Worm (Caenorhabditis elegans) whole organism, late embryonic: Measurements from ENCODE around the gene C34F6.7.

Source experiments
- K02D7.2 ChIP-seq: sonication (generic microtip); optimal IDR thresholded peaks from 2 replicates; lab custom pipeline; 2017; ENCODE audit warnings: mild to moderate bottlenecking, missing genetic modification characterization, missing compliant biosample characterization
- K09A11.1 ChIP-seq: sonication (generic microtip); optimal IDR thresholded peaks from 2 replicates; lab custom pipeline; 2017; ENCODE audit warnings: antibody characterized with exemption, mild to moderate bottlenecking, missing genetic modification characterization, missing compliant biosample characterization; ENCODE audit not compliant: insufficient read depth
- T23F11.4 ChIP-seq: fragments of 200-800 bp; sonication (Bioruptor generic); optimal IDR thresholded peaks from 2 replicates; lab custom pipeline; 2018; ENCODE audit warnings: mild to moderate bottlenecking, missing genetic modification characterization, missing compliant biosample characterization
- ama-1 ChIP-seq: fragments of 150-350 bp; optimal IDR thresholded peaks from 2 replicates; lab custom pipeline; 2014
- ceh-18 ChIP-seq: sonication (generic microtip); optimal IDR thresholded peaks from 2 replicates; lab custom pipeline; 2016; ENCODE audit warnings: missing genetic modification characterization, missing compliant biosample characterization
- ceh-22 ChIP-seq: sonication (generic microtip); optimal IDR thresholded peaks from 2 replicates; lab custom pipeline; 2017; ENCODE audit warnings: missing biosample characterization, missing genetic modification characterization
- ceh-30 ChIP-seq: fragments of 150-350 bp; optimal IDR thresholded peaks from 2 replicates; lab custom pipeline; 2014; ENCODE audit warnings: missing biosample characterization, missing genetic modification characterization
- ceh-31 ChIP-seq: sonication (generic microtip); optimal IDR thresholded peaks from 2 replicates; lab custom pipeline; 2016; ENCODE audit warnings: missing genetic modification characterization, missing compliant biosample characterization
- ceh-34 ChIP-seq: sonication (generic microtip); optimal IDR thresholded peaks from 2 replicates; lab custom pipeline; 2016; ENCODE audit warnings: mild to moderate bottlenecking, missing genetic modification characterization, missing compliant biosample characterization
- ceh-48 ChIP-seq: sonication (generic microtip); optimal IDR thresholded peaks from 2 replicates; lab custom pipeline; 2016; ENCODE audit warnings: missing genetic modification characterization, inconsistent platforms, missing compliant biosample characterization
- ceh-6 ChIP-seq: fragments of 200-800 bp; sonication (Bioruptor generic); optimal IDR thresholded peaks from 2 replicates; lab custom pipeline; 2018; ENCODE audit warnings: mild to moderate bottlenecking, missing genetic modification characterization, missing compliant biosample characterization
- che-1 ChIP-seq: sonication (generic microtip); optimal IDR thresholded peaks from 2 replicates; lab custom pipeline; 2016; ENCODE audit warnings: mild to moderate bottlenecking, missing genetic modification characterization, missing compliant biosample characterization
- elt-4 ChIP-seq: sonication (generic microtip); optimal IDR thresholded peaks from 2 replicates; lab custom pipeline; 2016; ENCODE audit warnings: missing genetic modification characterization, missing compliant biosample characterization
- ets-4 ChIP-seq: sonication (generic microtip); optimal IDR thresholded peaks from 2 replicates; lab custom pipeline; 2016; ENCODE audit warnings: missing genetic modification characterization, missing compliant biosample characterization
- eyg-1 ChIP-seq: sonication (generic microtip); optimal IDR thresholded peaks from 2 replicates; lab custom pipeline; 2016; ENCODE audit warnings: missing genotype, missing genetic modification characterization, missing compliant biosample characterization
- fkh-6 ChIP-seq: sonication (generic microtip); optimal IDR thresholded peaks from 2 replicates; lab custom pipeline; 2016; ENCODE audit warnings: missing genetic modification characterization, missing compliant biosample characterization
- gmeb-2 ChIP-seq: sonication (generic microtip); optimal IDR thresholded peaks from 2 replicates; lab custom pipeline; 2016; ENCODE audit warnings: missing genetic modification characterization, inconsistent platforms, missing compliant biosample characterization
- hlh-15 ChIP-seq: sonication (generic microtip); optimal IDR thresholded peaks from 2 replicates; lab custom pipeline; 2016; ENCODE audit warnings: missing genetic modification characterization, missing compliant biosample characterization
- hlh-30 ChIP-seq: sonication (generic microtip); optimal IDR thresholded peaks from 2 replicates; lab custom pipeline; 2017; ENCODE audit warnings: antibody characterized with exemption, missing genetic modification characterization, missing compliant biosample characterization; ENCODE audit not compliant: insufficient read depth
- lim-6 ChIP-seq: sonication (generic microtip); optimal IDR thresholded peaks from 2 replicates; lab custom pipeline; 2016; ENCODE audit warnings: missing genetic modification characterization, missing compliant biosample characterization
- nfya-1 ChIP-seq: sonication (generic microtip); optimal IDR thresholded peaks from 2 replicates; lab custom pipeline; 2017; ENCODE audit warnings: missing genetic modification characterization, mild to moderate bottlenecking, missing compliant biosample characterization, antibody characterized with exemption, moderate library complexity
- nhr-11 ChIP-seq: fragments of 150-350 bp; optimal IDR thresholded peaks from 2 replicates; lab custom pipeline; 2014; ENCODE audit warnings: missing biosample characterization, missing genetic modification characterization
- npax-4 ChIP-seq: sonication (generic microtip); optimal IDR thresholded peaks from 2 replicates; lab custom pipeline; 2016; ENCODE audit warnings: missing genetic modification characterization, missing compliant biosample characterization
- pag-3 ChIP-seq: sonication (generic microtip); optimal IDR thresholded peaks from 2 replicates; lab custom pipeline; 2016; ENCODE audit warnings: missing compliant biosample characterization, missing genetic modification characterization, borderline replicate concordance
- pat-9 ChIP-seq: fragments of 200-800 bp; sonication (Bioruptor generic); optimal IDR thresholded peaks from 2 replicates; lab custom pipeline; 2018; ENCODE audit warnings: mild to moderate bottlenecking, missing genetic modification characterization, moderate library complexity, missing compliant biosample characterization
- pax-1 ChIP-seq: fragments of 150-350 bp; optimal IDR thresholded peaks from 2 replicates; lab custom pipeline; 2014; ENCODE audit warnings: missing biosample characterization, missing genetic modification characterization
- pha-2 ChIP-seq: sonication (generic microtip); optimal IDR thresholded peaks from 2 replicates; lab custom pipeline; 2017; ENCODE audit warnings: mild to moderate bottlenecking, missing genetic modification characterization, missing compliant biosample characterization
- ref-2 ChIP-seq: sonication (generic microtip); optimal IDR thresholded peaks from 2 replicates; lab custom pipeline; 2016; ENCODE audit warnings: missing genetic modification characterization, missing compliant biosample characterization
- rnt-1 ChIP-seq: sonication (generic microtip); optimal IDR thresholded peaks from 2 replicates; lab custom pipeline; 2016; ENCODE audit warnings: missing genetic modification characterization, missing compliant biosample characterization
- sdc-2 ChIP-seq: sonication (generic microtip); optimal IDR thresholded peaks from 2 replicates; lab custom pipeline; 2016; ENCODE audit warnings: missing genotype, missing genetic modification characterization, missing compliant biosample characterization
- sox-2 ChIP-seq: fragments of 200-800 bp; sonication (Bioruptor generic); IDR thresholded peaks from 2 replicates; pipeline ENCODE4 v1.3.6; 2022; ENCODE audit warnings: missing genetic modification reagents, missing genetic modification characterization, missing compliant biosample characterization
- sox-4 ChIP-seq: sonication (generic microtip); optimal IDR thresholded peaks from 2 replicates; lab custom pipeline; 2017; ENCODE audit warnings: mild to moderate bottlenecking, missing genetic modification characterization, inconsistent platforms, missing compliant biosample characterization
- syd-9 ChIP-seq: sonication (generic microtip); optimal IDR thresholded peaks from 2 replicates; lab custom pipeline; 2016; ENCODE audit warnings: mild to moderate bottlenecking, missing genetic modification characterization, moderate library complexity, missing compliant biosample characterization
- tbx-7 ChIP-seq: sonication (generic microtip); optimal IDR thresholded peaks from 2 replicates; lab custom pipeline; 2016; ENCODE audit warnings: missing genotype, missing genetic modification characterization, missing compliant biosample characterization
- ttx-3 ChIP-seq: sonication (generic microtip); optimal IDR thresholded peaks from 2 replicates; lab custom pipeline; 2016; ENCODE audit warnings: missing genetic modification reagents, missing genetic modification characterization, missing compliant biosample characterization
- unc-42 ChIP-seq: sonication (generic microtip); optimal IDR thresholded peaks from 2 replicates; lab custom pipeline; 2016; ENCODE audit warnings: missing genotype, missing genetic modification characterization, missing compliant biosample characterization

The C34F6.7 gene

ce11 chrX:11245056-11245455 lies 29.8 kb upstream of the C34F6.7 start:
- TF ChIP-seq eyg-1 (tag; lab: Kevin White, UChicago) (no peak), unc-42 (peak; percentile 76), ets-4 (tag; lab: Kevin White, UChicago) (no peak), ceh-18 (tag; lab: Kevin White, UChicago) (no peak), lim-6 (tag; lab: Kevin White, UChicago) (no peak), hlh-30 (no peak), che-1 (tag; lab: Kevin White, UChicago) (no peak)

- TF ChIP-seq ets-4 (tag; lab: Kevin White, UChicago) (no peak), sox-2 (GFP tag; lab: Robert Waterston, UW) (no peak), pag-3 (no peak), pat-9 (no peak), ceh-22 (tag; lab: Kevin White, UChicago) (no peak), tbx-7 (no peak), K02D7.2 (tag; lab: Kevin White, UChicago) (no peak), nhr-11 (tag; lab: Kevin White, UChicago) (no peak), T23F11.4 (GFP tag; lab: Kevin White, UChicago) (no peak), K09A11.1 (tag; lab: Kevin White, UChicago) (no peak), gmeb-2 (tag; lab: Kevin White, UChicago) (no peak), ref-2 (no peak)
These were observed 28.3 kb upstream of the C34F6.7 start for ce11 chrX:11243604-11244003.

ce11 chrX:11241479-11241878 lies 26.2 kb upstream of the C34F6.7 start:
- TF ChIP-seq pat-9 (no peak), rnt-1 (tag; lab: Kevin White, UChicago) (no peak), pax-1 (tag; lab: Kevin White, UChicago) (no peak), eyg-1 (tag; lab: Kevin White, UChicago) (no peak)

- TF ChIP-seq hlh-15: no peak
- no peak for TF ChIP-seq fkh-6 (tag; lab: Kevin White, UChicago)
- no peak for TF ChIP-seq ttx-3 (tag; lab: Kevin White, UChicago)
- no peak for TF ChIP-seq pha-2 (tag; lab: Kevin White, UChicago)
- TF ChIP-seq, all 69 proteins: peak for 0
These were observed 25.4 kb upstream of the C34F6.7 start, which contains the start of gene C34F6.10 for ce11 chrX:11240585-11241115. Gene C34F6.10, minus strand, starts transcription at chrX:11240635.

- TF ChIP-seq unc-42: no peak
- TF ChIP-seq ceh-31 (tag; lab: Kevin White, UChicago): no peak
- TF ChIP-seq ceh-6 (GFP tag; lab: Kevin White, UChicago): no peak
- no peak for TF ChIP-seq elt-4 (tag; lab: Kevin White, UChicago)
- no peak for TF ChIP-seq npax-4
- no peak for TF ChIP-seq K02D7.2 (tag; lab: Kevin White, UChicago)
- no peak for TF ChIP-seq ama-1 (lab: Kevin White, UChicago)
- no peak for TF ChIP-seq nfya-1 (tag; lab: Kevin White, UChicago)
- TF ChIP-seq sox-4 (tag; lab: Kevin White, UChicago): no peak
- no peak for TF ChIP-seq ceh-48 (tag; lab: Kevin White, UChicago)
- TF ChIP-seq ceh-22 (tag; lab: Kevin White, UChicago): no peak
- TF ChIP-seq gmeb-2 (tag; lab: Kevin White, UChicago): no peak
- TF ChIP-seq ceh-34 (tag; lab: Kevin White, UChicago): no peak
- TF ChIP-seq ceh-30: no peak
- no peak for TF ChIP-seq hlh-30
- no peak for TF ChIP-seq sdc-2 (tag; lab: Kevin White, UChicago)
- TF ChIP-seq syd-9: no peak
- TF ChIP-seq, all 69 proteins: peak for 0
These were observed 11.3 kb upstream of the C34F6.7 start, which contains the start of gene C34F6.12 for ce11 chrX:11226595-11226994. Gene C34F6.12, minus strand, starts transcription at chrX:11226695.
